Fruit fly (Drosophila melanogaster) whole organism, embryonic: Measurements from ENCODE around the gene ct.
A peak's percentile ranks its signal among the peaks of the same experiment; 100 is the strongest.

Source experiments
- Atf3 ChIP-seq: fragments of 200-800 bp; sonication (Bioruptor generic); optimal IDR thresholded peaks from 3 replicates; lab custom pipeline; 2016; ENCODE audit warnings: missing biosample characterization, missing genetic modification characterization
- Awh ChIP-seq: fragments of 200-800 bp; sonication (Bioruptor generic); IDR thresholded peaks from 2 replicates; pipeline ENCODE4, ENCODE4 v1.3.6; 2022; ENCODE audit warnings: missing biosample characterization, missing genetic modification characterization
- Blimp-1 ChIP-seq: fragments of 200-800 bp; sonication (Bioruptor generic); optimal IDR thresholded peaks from 3 replicates; lab custom pipeline; 2018; ENCODE audit warnings: missing biosample characterization, missing genetic modification characterization, mild to moderate bottlenecking, moderate library complexity, missing genetic modification reagents
- BtbVII ChIP-seq: fragments of 200-800 bp; sonication (Bioruptor generic); optimal IDR thresholded peaks from 3 replicates; lab custom pipeline; 2017; ENCODE audit warnings: missing biosample characterization, mild to moderate bottlenecking, missing genetic modification characterization
- CG10543 ChIP-seq: fragments of 200-800 bp; sonication (Bioruptor generic); optimal IDR thresholded peaks from 3 replicates; lab custom pipeline; 2017; ENCODE audit warnings: missing biosample characterization, mild to moderate bottlenecking, missing genetic modification characterization, moderate library complexity
- CG10959 ChIP-seq: fragments of 200-800 bp; sonication (Bioruptor generic); IDR thresholded peaks from 2 replicates; pipeline ENCODE4 v1.3.6; 2022; ENCODE audit warnings: missing biosample characterization, missing genetic modification characterization
- CG13123 ChIP-seq: fragments of 200-800 bp; sonication (Bioruptor generic); optimal IDR thresholded peaks from 2 replicates; lab custom pipeline; 2016; ENCODE audit warnings: missing biosample characterization, missing genetic modification characterization
- CG15479 ChIP-seq: fragments of 200-800 bp; sonication (Bioruptor generic); optimal IDR thresholded peaks from 3 replicates; lab custom pipeline; 2019; ENCODE audit warnings: missing biosample characterization, mild to moderate bottlenecking, missing genetic modification characterization, moderate library complexity
- CG1602 ChIP-seq: fragments of 200-800 bp; sonication (Bioruptor generic); optimal IDR thresholded peaks from 3 replicates; lab custom pipeline; 2016; ENCODE audit warnings: missing biosample characterization, missing genetic modification characterization
- CG16779 ChIP-seq: fragments of 200-800 bp; sonication (Bioruptor generic); IDR thresholded peaks from 2 replicates; pipeline ENCODE4 v1.3.6; 2022; ENCODE audit warnings: missing biosample characterization, missing genetic modification characterization
- CG18011 ChIP-seq: fragments of 200-800 bp; sonication (Bioruptor generic); optimal IDR thresholded peaks from 2 replicates; lab custom pipeline; 2017; ENCODE audit warnings: missing biosample characterization, missing genetic modification characterization, mild to moderate bottlenecking, moderate library complexity, missing genotype
- CG1832 ChIP-seq: fragments of 200-800 bp; sonication (Bioruptor generic); optimal IDR thresholded peaks from 2 replicates; lab custom pipeline; 2017; ENCODE audit warnings: missing biosample characterization, mild to moderate bottlenecking, missing genetic modification characterization, inconsistent platforms
- CG2678 ChIP-seq: fragments of 200-800 bp; sonication (Bioruptor generic); optimal IDR thresholded peaks from 3 replicates; lab custom pipeline; 2019; ENCODE audit warnings: missing biosample characterization, mild to moderate bottlenecking, missing genetic modification characterization, moderate library complexity
- CG4282 ChIP-seq: fragments of 200-800 bp; sonication (Bioruptor generic); optimal IDR thresholded peaks from 2 replicates; lab custom pipeline; 2016; ENCODE audit warnings: missing biosample characterization, missing genetic modification characterization
- CG4328 ChIP-seq: fragments of 200-800 bp; sonication (Bioruptor generic); optimal IDR thresholded peaks from 3 replicates; lab custom pipeline; 2017; ENCODE audit warnings: missing biosample characterization, missing genetic modification reagents, missing genetic modification characterization
- CG5245 ChIP-seq: fragments of 200-800 bp; sonication (Bioruptor generic); optimal IDR thresholded peaks from 3 replicates; lab custom pipeline; 2016; ENCODE audit warnings: missing biosample characterization, missing genetic modification characterization
- CG7556 ChIP-seq: fragments of 200-800 bp; sonication (Bioruptor generic); optimal IDR thresholded peaks from 2 replicates; lab custom pipeline; 2017; ENCODE audit warnings: missing biosample characterization, mild to moderate bottlenecking, missing genetic modification characterization
- CG7745 ChIP-seq: fragments of 200-800 bp; sonication (Bioruptor generic); optimal IDR thresholded peaks from 2 replicates; lab custom pipeline; 2018; ENCODE audit warnings: missing biosample characterization, mild to moderate bottlenecking, missing genetic modification characterization, moderate library complexity
- CG9215 ChIP-seq: fragments of 200-800 bp; sonication (Bioruptor generic); IDR thresholded peaks from 2 replicates; pipeline ENCODE4 v1.3.6; 2022; ENCODE audit warnings: missing biosample characterization, missing genetic modification characterization
- CG9437 ChIP-seq: fragments of 200-800 bp; sonication (Bioruptor generic); optimal IDR thresholded peaks from 2 replicates; lab custom pipeline; 2018; ENCODE audit warnings: missing biosample characterization, mild to moderate bottlenecking, missing genetic modification characterization
- D ChIP-seq, 2 experiments: fragments of 200-800 bp in 1 of 2; fragments of >200 bp in 1 of 2; sonication (Bioruptor generic) in 1 of 2; optimal IDR thresholded peaks; 2 replicates in 1 of 2; 3 replicates in 1 of 2; lab custom pipeline; 2017; ENCODE audit warnings: mild to moderate bottlenecking in 1 of 2, missing biosample characterization in 1 of 2, missing genetic modification characterization in 1 of 2, missing genetic modification reagents in 1 of 2
- Dek ChIP-seq: fragments of 200-800 bp; sonication (Bioruptor generic); optimal IDR thresholded peaks from 3 replicates; lab custom pipeline; 2019; ENCODE audit warnings: missing biosample characterization, mild to moderate bottlenecking, missing genetic modification characterization, moderate library complexity
- Fer1 ChIP-seq: fragments of 200-800 bp; sonication (Bioruptor generic); optimal IDR thresholded peaks from 2 replicates; lab custom pipeline; 2017; ENCODE audit warnings: missing biosample characterization, mild to moderate bottlenecking, missing genetic modification characterization
- HmgZ ChIP-seq: fragments of 200-800 bp; sonication (Bioruptor generic); optimal IDR thresholded peaks from 2 replicates; lab custom pipeline; 2018; ENCODE audit warnings: missing biosample characterization, mild to moderate bottlenecking, missing genetic modification characterization
- Hsf ChIP-seq: fragments of 200-800 bp; sonication (Bioruptor generic); optimal IDR thresholded peaks from 3 replicates; lab custom pipeline; 2016; ENCODE audit warnings: missing biosample characterization, missing genetic modification characterization
- MESR4 ChIP-seq: fragments of 200-800 bp; sonication (Bioruptor generic); optimal IDR thresholded peaks from 2 replicates; lab custom pipeline; 2018; ENCODE audit warnings: missing biosample characterization, mild to moderate bottlenecking, missing genetic modification characterization, moderate library complexity
- Optix ChIP-seq: fragments of 200-800 bp; sonication (Bioruptor generic); IDR thresholded peaks from 3 replicates; pipeline ENCODE4 v1.3.6; 2022; ENCODE audit warnings: missing biosample characterization, missing genetic modification characterization
- Pdp1 ChIP-seq, 2 experiments: fragments of 200-800 bp; sonication (Bioruptor generic); optimal IDR thresholded peaks; 3 replicates each; lab custom pipeline; 2016; ENCODE audit warnings: missing biosample characterization in 2 of 2, missing genetic modification characterization in 2 of 2, mild to moderate bottlenecking in 1 of 2, moderate library complexity in 1 of 2
- Ssrp ChIP-seq: fragments of 200-800 bp; sonication (Bioruptor generic); optimal IDR thresholded peaks from 2 replicates; lab custom pipeline; 2018; ENCODE audit warnings: missing biosample characterization, mild to moderate bottlenecking, missing genetic modification characterization, moderate library complexity
- Stat92E ChIP-seq, 3 experiments: fragments of >200 bp in 2 of 3; fragments of 200-800 bp in 1 of 3; sonication (Bioruptor generic) in 1 of 3; optimal IDR thresholded peaks; 2 replicates each; lab custom pipeline; 2017 to 2019; ENCODE audit warnings: missing biosample characterization in 3 of 3, missing genetic modification characterization in 3 of 3, mild to moderate bottlenecking in 1 of 3, moderate library complexity in 1 of 3
- Xbp1 ChIP-seq: fragments of 200-800 bp; sonication (Bioruptor generic); optimal IDR thresholded peaks from 3 replicates; lab custom pipeline; 2016; ENCODE audit warnings: missing biosample characterization, mild to moderate bottlenecking, missing genetic modification characterization
- amos ChIP-seq: fragments of 200-800 bp; sonication (Bioruptor generic); IDR thresholded peaks from 2 replicates; pipeline ENCODE4 v1.3.6; 2022; ENCODE audit warnings: missing biosample characterization, missing genetic modification characterization; ENCODE audit not compliant: partially characterized antibody
- crc ChIP-seq: fragments of 200-800 bp; sonication (Bioruptor generic); optimal IDR thresholded peaks from 2 replicates; lab custom pipeline; 2016; ENCODE audit warnings: missing biosample characterization, missing genetic modification characterization
- dimm ChIP-seq: fragments of 200-800 bp; sonication (Bioruptor generic); IDR thresholded peaks from 2 replicates; pipeline ENCODE4 v1.3.6; 2022; ENCODE audit warnings: missing biosample characterization, missing genetic modification characterization
- dmrt99B ChIP-seq: fragments of 200-800 bp; sonication (Bioruptor generic); optimal IDR thresholded peaks from 2 replicates; lab custom pipeline; 2018; ENCODE audit warnings: missing biosample characterization, mild to moderate bottlenecking, missing genetic modification characterization, moderate library complexity
- gcm2 ChIP-seq: fragments of 200-800 bp; sonication (Bioruptor generic); optimal IDR thresholded peaks from 2 replicates; lab custom pipeline; 2016; ENCODE audit warnings: missing biosample characterization, missing genetic modification characterization
- h ChIP-seq: fragments of >200 bp; optimal IDR thresholded peaks from 2 replicates; lab custom pipeline; 2017
- insv ChIP-seq, 2 experiments: fragments of 200-800 bp; sonication (Bioruptor generic); optimal IDR thresholded peaks; 3 replicates each; lab custom pipeline; 2016 to 2018; ENCODE audit warnings: missing biosample characterization in 2 of 2, missing genetic modification characterization in 2 of 2
- lilli ChIP-seq: fragments of 200-800 bp; sonication (Bioruptor generic); optimal IDR thresholded peaks from 3 replicates; lab custom pipeline; 2016; ENCODE audit warnings: missing biosample characterization, missing genetic modification characterization
- lmd ChIP-seq: fragments of 200-800 bp; sonication (Bioruptor generic); IDR thresholded peaks from 2 replicates; pipeline ENCODE4 v1.3.6; 2022; ENCODE audit warnings: missing biosample characterization, missing genetic modification characterization
- mam ChIP-seq: fragments of 200-800 bp; sonication (Bioruptor generic); optimal IDR thresholded peaks from 3 replicates; lab custom pipeline; 2016; ENCODE audit warnings: missing biosample characterization, missing genetic modification characterization
- pan ChIP-seq, 4 experiments: fragments of >200 bp in 3 of 4; fragments of 200-800 bp in 1 of 4; sonication (Bioruptor generic) in 1 of 4; optimal IDR thresholded peaks in 3 of 4; IDR thresholded peaks in 1 of 4; 2 replicates each; pipeline versions ENCODE4 v1.3.6 to Lab custom; 2017 to 2022; ENCODE audit warnings: missing biosample characterization in 2 of 4, missing genetic modification characterization in 2 of 4, mixed read lengths in 1 of 4
- ranshi ChIP-seq: fragments of 200-800 bp; sonication (Bioruptor generic); IDR thresholded peaks from 2 replicates; pipeline ENCODE4 v1.3.6; 2022; ENCODE audit warnings: missing biosample characterization, missing genetic modification characterization
- seq ChIP-seq: fragments of 200-800 bp; sonication (Bioruptor generic); IDR thresholded peaks from 2 replicates; pipeline ENCODE4 v1.3.6; 2022; ENCODE audit warnings: missing biosample characterization, missing genetic modification characterization
- slbo ChIP-seq: fragments of 200-800 bp; sonication (Bioruptor generic); IDR thresholded peaks from 2 replicates; pipeline ENCODE4 v1.3.6; 2022; ENCODE audit warnings: missing biosample characterization, missing genetic modification characterization
- tap ChIP-seq: fragments of 200-800 bp; optimal IDR thresholded peaks from 3 replicates; lab custom pipeline; 2019; ENCODE audit warnings: missing biosample characterization, mild to moderate bottlenecking, missing genetic modification characterization, moderate library complexity
- tin ChIP-seq: fragments of 200-800 bp; sonication (Bioruptor generic); optimal IDR thresholded peaks from 3 replicates; lab custom pipeline; 2016; ENCODE audit warnings: missing biosample characterization, missing genetic modification characterization

The ct gene

dm6 chrX:7691947-7692739, 83.9 kb downstream of the ct start (continued):
- TF ChIP-seq D (optimal IDR thresholded peaks at IDR 0.05; lab: Kevin White, UChicago) (no peak), D (GFP tag; optimal IDR thresholded peaks at IDR 0.05; lab: Kevin White, UChicago) (peak; percentile 33), seq (GFP tag; lab: Robert Waterston, UW) (peak; percentile 49; the same call in 1 of the 2 replicates), CG10959 (no peak), ranshi (GFP tag; lab: Robert Waterston, UW) (peak; percentile 59), CG5245 (GFP tag; lab: Kevin White, UChicago) (peak; percentile 37), CG7745 (tag; lab: Kevin White, UChicago) (no peak), HmgZ (tag; lab: Kevin White, UChicago) (peak; percentile 28), pan (optimal IDR thresholded peaks at IDR 0.05; lab: Kevin White, UChicago) (no peak), pan (GFP tag; optimal IDR thresholded peaks at IDR 0.05 in 1 of 2, IDR thresholded peaks at IDR 0.05 in 1 of 2) (peak in 1 of 2 experiments; percentile 62), CG7556 (GFP tag; lab: Kevin White, UChicago) (peak; percentile 88), Dek (peak; percentile 83), tap (tag; lab: Kevin White, UChicago) (peak; percentile 35), mam (GFP tag; lab: Kevin White, UChicago) (peak; percentile 72), CG1602 (peak; percentile 52), insv (GFP tag; optimal IDR thresholded peaks at IDR 0.05; lab: Kevin White, UChicago) (peak in 1 of 2 experiments; percentile 10), MESR4 (GFP tag; lab: Kevin White, UChicago) (no peak), CG1832 (GFP tag; lab: Kevin White, UChicago) (no peak), Xbp1 (GFP tag; lab: Kevin White, UChicago) (peak; percentile 64), slbo (GFP tag; lab: Robert Waterston, UW) (peak; percentile 84), CG4328 (GFP tag; lab: Kevin White, UChicago) (peak; percentile 52), Ssrp (tag; lab: Kevin White, UChicago) (peak; percentile 37), tin (GFP tag; lab: Kevin White, UChicago) (peak; percentile 0), CG9215 (peak; percentile 13; the same call in 1 of the 2 replicates), lilli (GFP tag; lab: Kevin White, UChicago) (peak; percentile 71), Pdp1 (GFP tag; optimal IDR thresholded peaks at IDR 0.05; lab: Kevin White, UChicago) (peak; percentile 47 to 63), CG9437 (GFP tag; lab: Kevin White, UChicago) (peak; percentile 66), Optix (no peak), Awh (GFP tag; lab: Robert Waterston, UW) (no peak), lmd (GFP tag; lab: Robert Waterston, UW) (peak; percentile 72), dmrt99B (peak; percentile 92), crc (GFP tag; lab: Kevin White, UChicago) (peak; percentile 17), Hsf (GFP tag; lab: Kevin White, UChicago) (peak; percentile 76), h (lab: Kevin White, UChicago) (no peak), CG18011 (GFP tag; lab: Kevin White, UChicago) (peak; percentile 41), Fer1 (peak; percentile 77), CG2678 (tag; lab: Kevin White, UChicago) (peak; percentile 87), dimm (GFP tag; lab: Robert Waterston, UW) (no peak), CG4282 (GFP tag; lab: Kevin White, UChicago) (peak; percentile 6), amos (GFP tag; lab: Robert Waterston, UW) (no peak), Atf3 (peak; percentile 28), Stat92E (GFP tag; optimal IDR thresholded peaks at IDR 0.05; lab: Kevin White, UChicago) (no peak), CG15479 (GFP tag; lab: Kevin White, UChicago) (no peak), Blimp-1 (GFP tag; lab: Kevin White, UChicago) (peak; percentile 58), CG13123 (GFP tag; lab: Kevin White, UChicago) (no peak), CG10543 (peak; percentile 56), gcm2 (peak; percentile 6), CG16779 (GFP tag; lab: Robert Waterston, UW) (0 out of 2 replicates have a peak, but pooled peaks have one; percentile 17), BtbVII (GFP tag; lab: Kevin White, UChicago) (peak; percentile 56)
